Fruit fly (Drosophila melanogaster) whole organism, prepupa: Measurements from ENCODE around the gene CG42581.

ENCODE experiments used
- Blimp-1 ChIP-seq: fragments of 200-800 bp; sonication (Bioruptor generic); optimal IDR thresholded peaks from 3 replicates; lab custom pipeline; 2017; ENCODE audit warnings: missing biosample characterization, missing genetic modification characterization, mild to moderate bottlenecking, moderate library complexity, missing genetic modification reagents
- CG10631 ChIP-seq: fragments of 200-800 bp; sonication (Bioruptor generic); optimal IDR thresholded peaks from 2 replicates; lab custom pipeline; 2016; ENCODE audit warnings: missing biosample characterization, missing genetic modification characterization
- CG10669 ChIP-seq: fragments of 200-800 bp; sonication (Bioruptor generic); optimal IDR thresholded peaks from 3 replicates; lab custom pipeline; 2018; ENCODE audit warnings: missing biosample characterization, mild to moderate bottlenecking, missing genetic modification characterization, moderate library complexity
- CG11294 ChIP-seq: fragments of 200-800 bp; sonication (Bioruptor generic); IDR thresholded peaks from 2 replicates; pipeline ENCODE4 v1.3.6; 2022; ENCODE audit warnings: missing biosample characterization, missing genetic modification characterization
- CG11902 ChIP-seq: fragments of 200-800 bp; sonication (Bioruptor generic); optimal IDR thresholded peaks from 3 replicates; lab custom pipeline; 2016; ENCODE audit warnings: missing biosample characterization, missing genetic modification characterization
- CG15336 ChIP-seq: fragments of 200-800 bp; sonication (Bioruptor generic); IDR thresholded peaks from 2 replicates; pipeline ENCODE4 v1.3.6; 2022; ENCODE audit warnings: missing biosample characterization, missing genetic modification characterization
- CG16779 ChIP-seq: fragments of 200-800 bp; sonication (Bioruptor generic); optimal IDR thresholded peaks from 3 replicates; lab custom pipeline; 2017; ENCODE audit warnings: missing biosample characterization, mild to moderate bottlenecking, missing genetic modification characterization
- CG31627 ChIP-seq: fragments of 200-800 bp; sonication (Bioruptor generic); optimal IDR thresholded peaks from 3 replicates; lab custom pipeline; 2016; ENCODE audit warnings: missing biosample characterization, missing genetic modification characterization
- CG32006 ChIP-seq: fragments of 200-800 bp; sonication (Bioruptor generic); optimal IDR thresholded peaks from 3 replicates; lab custom pipeline; 2017; ENCODE audit warnings: missing biosample characterization, mild to moderate bottlenecking, missing genetic modification characterization
- CG3919 ChIP-seq: fragments of 200-800 bp; sonication (Bioruptor generic); optimal IDR thresholded peaks from 3 replicates; lab custom pipeline; 2016; ENCODE audit warnings: missing biosample characterization, missing genetic modification characterization
- CG4318 ChIP-seq: fragments of 200-800 bp; sonication (Bioruptor generic); optimal IDR thresholded peaks from 3 replicates; lab custom pipeline; 2017; ENCODE audit warnings: missing biosample characterization, mild to moderate bottlenecking, missing genetic modification characterization
- CG6276 ChIP-seq: fragments of 200-800 bp; sonication (Bioruptor generic); optimal IDR thresholded peaks from 2 replicates; lab custom pipeline; 2017; ENCODE audit warnings: missing biosample characterization, mild to moderate bottlenecking, missing genetic modification characterization
- CG6808 ChIP-seq: fragments of 200-800 bp; sonication (Bioruptor generic); optimal IDR thresholded peaks from 3 replicates; lab custom pipeline; 2017; ENCODE audit warnings: missing biosample characterization, missing genetic modification characterization, mild to moderate bottlenecking, moderate library complexity, missing genetic modification reagents
- CG7368 ChIP-seq: fragments of 200-800 bp; sonication (Bioruptor generic); optimal IDR thresholded peaks from 3 replicates; lab custom pipeline; 2016; ENCODE audit warnings: missing biosample characterization, missing genetic modification characterization
- CG8119 ChIP-seq: fragments of 200-800 bp; sonication (Bioruptor generic); IDR thresholded peaks from 3 replicates; pipeline ENCODE4 v1.3.6; 2022; ENCODE audit warnings: missing biosample characterization, missing genetic modification characterization
- CG8319 ChIP-seq: fragments of 200-800 bp; sonication (Bioruptor generic); optimal IDR thresholded peaks from 3 replicates; lab custom pipeline; 2016; ENCODE audit warnings: missing biosample characterization, missing genetic modification characterization
- CG8632 ChIP-seq: fragments of 200-800 bp; sonication (Bioruptor generic); optimal IDR thresholded peaks from 3 replicates; lab custom pipeline; 2016; ENCODE audit warnings: missing biosample characterization, missing genetic modification characterization
- CG9139 ChIP-seq: fragments of 200-800 bp; sonication (Bioruptor generic); optimal IDR thresholded peaks from 3 replicates; lab custom pipeline; 2017; ENCODE audit warnings: missing biosample characterization, mild to moderate bottlenecking, missing genetic modification characterization
- Eip75B ChIP-seq: fragments of 200-800 bp; sonication (Bioruptor generic); optimal IDR thresholded peaks from 3 replicates; lab custom pipeline; 2016; ENCODE audit warnings: missing biosample characterization, missing genetic modification characterization
- Eip78C ChIP-seq: fragments of 200-800 bp; sonication (Bioruptor generic); peaks from one replicate; lab custom pipeline; 2016; ENCODE audit warnings: missing biosample characterization, missing genetic modification characterization
- Ets96B ChIP-seq: fragments of 200-800 bp; optimal IDR thresholded peaks from 2 replicates; lab custom pipeline; 2019; ENCODE audit warnings: missing biosample characterization, mild to moderate bottlenecking, missing genetic modification characterization, moderate library complexity
- Gug ChIP-seq: fragments of 200-800 bp; sonication (Bioruptor generic); IDR thresholded peaks from 2 replicates; pipeline ENCODE4 v1.3.6; 2022; ENCODE audit warnings: missing biosample characterization, missing genetic modification characterization
- Hr39 ChIP-seq: fragments of 200-800 bp; sonication (Bioruptor generic); optimal IDR thresholded peaks from 2 replicates; lab custom pipeline; 2016; ENCODE audit warnings: missing biosample characterization, missing genetic modification characterization
- Hr4 ChIP-seq: fragments of 200-800 bp; sonication (Bioruptor generic); optimal IDR thresholded peaks from 3 replicates; lab custom pipeline; 2016; ENCODE audit warnings: missing biosample characterization, missing genetic modification characterization
- Lpt ChIP-seq: fragments of 200-800 bp; sonication (Bioruptor generic); optimal IDR thresholded peaks from 3 replicates; lab custom pipeline; 2016; ENCODE audit warnings: missing biosample characterization, missing genetic modification characterization
- Met ChIP-seq: fragments of 200-800 bp; sonication (Bioruptor generic); optimal IDR thresholded peaks from 3 replicates; lab custom pipeline; 2016; ENCODE audit warnings: missing biosample characterization, missing genetic modification characterization
- OdsH ChIP-seq: fragments of 200-800 bp; sonication (Bioruptor generic); optimal IDR thresholded peaks from 3 replicates; lab custom pipeline; 2016; ENCODE audit warnings: missing biosample characterization, missing genetic modification characterization
- Smox ChIP-seq: fragments of 200-800 bp; sonication (Bioruptor generic); optimal IDR thresholded peaks from 3 replicates; lab custom pipeline; 2016; ENCODE audit warnings: missing biosample characterization, missing genetic modification characterization
- Sox102F ChIP-seq: fragments of 200-800 bp; sonication (Bioruptor generic); optimal IDR thresholded peaks from 2 replicates; lab custom pipeline; 2016; ENCODE audit warnings: missing biosample characterization, mild to moderate bottlenecking, missing genetic modification characterization
- Sox15 ChIP-seq: fragments of 200-800 bp; sonication (Bioruptor generic); optimal IDR thresholded peaks from 3 replicates; lab custom pipeline; 2016; ENCODE audit warnings: missing biosample characterization, missing genetic modification characterization
- achi ChIP-seq: fragments of 200-800 bp; sonication (Bioruptor generic); optimal IDR thresholded peaks from 3 replicates; lab custom pipeline; 2016; ENCODE audit warnings: missing biosample characterization, missing genetic modification characterization
- acj6 ChIP-seq: fragments of 200-800 bp; sonication (Bioruptor generic); optimal IDR thresholded peaks from 3 replicates; lab custom pipeline; 2016; ENCODE audit warnings: missing biosample characterization, missing genetic modification characterization
- cyc ChIP-seq: fragments of 200-800 bp; sonication (Bioruptor generic); optimal IDR thresholded peaks from 3 replicates; lab custom pipeline; 2016; ENCODE audit warnings: missing biosample characterization, missing genetic modification characterization
- dac ChIP-seq: fragments of 200-800 bp; sonication (Bioruptor generic); optimal IDR thresholded peaks from 2 replicates; lab custom pipeline; 2017; ENCODE audit warnings: missing biosample characterization, mild to moderate bottlenecking, missing genetic modification characterization
- dsx ChIP-seq: fragments of 200-800 bp; optimal IDR thresholded peaks from 3 replicates; lab custom pipeline; 2019; ENCODE audit warnings: missing biosample characterization, mild to moderate bottlenecking, missing genetic modification characterization, moderate library complexity; ENCODE audit not compliant: poor library complexity, severe bottlenecking
- eg ChIP-seq: fragments of 200-800 bp; sonication (Bioruptor generic); IDR thresholded peaks from 3 replicates; pipeline ENCODE4 v1.3.6; 2022; ENCODE audit warnings: missing biosample characterization, missing genetic modification characterization
- esn ChIP-seq: fragments of 200-800 bp; sonication (Bioruptor generic); optimal IDR thresholded peaks from 2 replicates; lab custom pipeline; 2016; ENCODE audit warnings: missing biosample characterization, mild to moderate bottlenecking, missing genetic modification characterization, moderate library complexity
- fd59A ChIP-seq: fragments of 200-800 bp; sonication (Bioruptor generic); optimal IDR thresholded peaks from 2 replicates; lab custom pipeline; 2017; ENCODE audit warnings: missing biosample characterization, mild to moderate bottlenecking, missing genetic modification characterization, missing genetic modification reagents
- fd85E ChIP-seq: fragments of 200-800 bp; sonication (Bioruptor generic); optimal IDR thresholded peaks from 3 replicates; lab custom pipeline; 2016; ENCODE audit warnings: missing biosample characterization, missing genetic modification characterization
- lz ChIP-seq: fragments of 200-800 bp; sonication (Bioruptor generic); optimal IDR thresholded peaks from 3 replicates; lab custom pipeline; 2016; ENCODE audit warnings: missing biosample characterization, missing genetic modification characterization
- salr ChIP-seq, 2 experiments: fragments of 200-800 bp; sonication (Bioruptor generic); optimal IDR thresholded peaks; 3 replicates each; lab custom pipeline; 2016 to 2018; ENCODE audit warnings: missing biosample characterization in 2 of 2, missing genetic modification characterization in 2 of 2, mild to moderate bottlenecking in 1 of 2
- spab ChIP-seq: fragments of 200-800 bp; sonication (Bioruptor generic); optimal IDR thresholded peaks from 2 replicates; lab custom pipeline; 2017; ENCODE audit warnings: missing biosample characterization, mild to moderate bottlenecking, missing genetic modification characterization, missing genetic modification reagents
- svp ChIP-seq: fragments of 200-800 bp; sonication (Bioruptor generic); peaks from one replicate; lab custom pipeline; 2016; ENCODE audit warnings: missing biosample characterization, missing genetic modification characterization

Gene CG42581

dm6 chrX:20130486-20130885 lies 34.2 kb upstream of the CG42581 start (continued):
- TF ChIP-seq Hr4 (GFP tag; lab: Kevin White, UChicago) (peak; percentile 79), esn (GFP tag; lab: Kevin White, UChicago) (no peak), Blimp-1 (GFP tag; lab: Kevin White, UChicago) (no peak), Lpt (GFP tag; lab: Kevin White, UChicago) (peak; percentile 55), CG10631 (GFP tag; lab: Kevin White, UChicago) (peak; percentile 37), CG3919 (GFP tag; lab: Kevin White, UChicago) (peak; percentile 26), achi (GFP tag; lab: Kevin White, UChicago) (peak; percentile 46), CG6276 (GFP tag; lab: Kevin White, UChicago) (peak; percentile 72), Gug (GFP tag; lab: Robert Waterston, UW) (peak; percentile 50), Eip78C (peak; percentile 83), Eip75B (GFP tag; lab: Kevin White, UChicago) (no peak), svp (peak; percentile 16), Hr39 (GFP tag; lab: Kevin White, UChicago) (no peak), eg (peak; percentile 65; the same call in 2 of the 3 replicates), Sox15 (GFP tag; lab: Kevin White, UChicago) (no peak), cyc (GFP tag; lab: Kevin White, UChicago) (no peak), CG11294 (peak; percentile 32; the same call in 1 of the 2 replicates), CG4318 (peak; percentile 68), fd85E (no peak), dac (peak; percentile 51)

dm6 chrX:20129554-20129953 lies 33.3 kb upstream of the CG42581 start:
- no peak for TF ChIP-seq CG9139
- peak; percentile 12; the same call in 1 of the 2 replicates for TF ChIP-seq CG15336 (GFP tag; lab: Robert Waterston, UW)
- peak; percentile 47; the same call in 1 of the 3 replicates for TF ChIP-seq CG8119 (GFP tag; lab: Robert Waterston, UW)
- TF ChIP-seq CG8319 (GFP tag; lab: Kevin White, UChicago): no peak
- no peak for TF ChIP-seq esn (GFP tag; lab: Kevin White, UChicago)
- TF ChIP-seq CG4318: no peak
- no peak for TF ChIP-seq Blimp-1 (GFP tag; lab: Kevin White, UChicago)
- TF ChIP-seq cyc (GFP tag; lab: Kevin White, UChicago): no peak
- TF ChIP-seq CG3919 (GFP tag; lab: Kevin White, UChicago): no peak
- peak; percentile 46; the same call in 1 of the 3 replicates for TF ChIP-seq eg
- no peak for TF ChIP-seq svp
- peak; percentile 9 for TF ChIP-seq Lpt (GFP tag; lab: Kevin White, UChicago)
- no peak for TF ChIP-seq dsx (GFP tag; lab: Kevin White, UChicago)
- no peak for TF ChIP-seq fd59A (GFP tag; lab: Kevin White, UChicago)
- peak; percentile 10 for TF ChIP-seq dac
- TF ChIP-seq OdsH (GFP tag; lab: Kevin White, UChicago): no peak
- no peak for TF ChIP-seq CG32006 (GFP tag; lab: Kevin White, UChicago)
- TF ChIP-seq CG8632 (GFP tag; lab: Kevin White, UChicago): no peak
- TF ChIP-seq Eip75B (GFP tag; lab: Kevin White, UChicago): no peak
- TF ChIP-seq CG10669 (GFP tag; lab: Kevin White, UChicago): no peak
- TF ChIP-seq spab (GFP tag; lab: Kevin White, UChicago): no peak
- TF ChIP-seq acj6 (GFP tag; lab: Kevin White, UChicago): no peak
- no peak for TF ChIP-seq CG6808 (GFP tag; lab: Kevin White, UChicago)
- no peak for TF ChIP-seq CG16779 (tag; lab: Kevin White, UChicago)
- no peak for TF ChIP-seq CG7368 (GFP tag; lab: Kevin White, UChicago)
- TF ChIP-seq CG11902 (GFP tag; lab: Kevin White, UChicago): no peak
- no peak for TF ChIP-seq Smox (GFP tag; lab: Kevin White, UChicago)
- TF ChIP-seq CG10631 (GFP tag; lab: Kevin White, UChicago): no peak
- no peak for TF ChIP-seq salr (GFP tag; optimal IDR thresholded peaks at IDR 0.05; lab: Kevin White, UChicago)
- TF ChIP-seq lz: no peak
- TF ChIP-seq Met: no peak
- no peak for TF ChIP-seq Sox102F (GFP tag; lab: Kevin White, UChicago)
- TF ChIP-seq CG6276 (GFP tag; lab: Kevin White, UChicago): peak; percentile 72
- no peak for TF ChIP-seq CG31627
- no peak for TF ChIP-seq Eip78C
- no peak for TF ChIP-seq Ets96B (tag; lab: Kevin White, UChicago)
